Worm (Caenorhabditis elegans) whole organism, L3 larva: Measurements from ENCODE around the gene sre-41.

Experiments
- ZK546.5 ChIP-seq: sonication (generic microtip); optimal IDR thresholded peaks from 2 replicates; lab custom pipeline; 2017; ENCODE audit warnings: missing biosample characterization, missing genetic modification characterization
- ceh-82 ChIP-seq: fragments of 150-350 bp; optimal IDR thresholded peaks from 2 replicates; lab custom pipeline; 2014; ENCODE audit warnings: missing biosample characterization, missing genetic modification characterization
- fkh-2 ChIP-seq: fragments of 150-350 bp; optimal IDR thresholded peaks from 2 replicates; lab custom pipeline; 2014; ENCODE audit warnings: missing biosample characterization, missing genetic modification reagents, missing genetic modification characterization
- mdl-1 ChIP-seq: fragments of 150-350 bp; optimal IDR thresholded peaks from 2 replicates; lab custom pipeline; 2014; ENCODE audit warnings: missing biosample characterization, missing genetic modification characterization
- nhr-12 ChIP-seq: fragments of 150-350 bp; optimal IDR thresholded peaks from 2 replicates; lab custom pipeline; 2014; ENCODE audit warnings: missing biosample characterization, missing genetic modification characterization
- nhr-76 ChIP-seq: fragments of 150-350 bp; sonication (generic microtip); optimal IDR thresholded peaks from 5 replicates; lab custom pipeline; 2014; ENCODE audit warnings: missing biosample characterization, missing genetic modification characterization
- pha-4 ChIP-seq: fragments of 150-350 bp; optimal IDR thresholded peaks from 2 replicates; lab custom pipeline; 2014; ENCODE audit warnings: missing biosample characterization, missing genetic modification reagents, missing genetic modification characterization
- snpc-4 ChIP-seq: fragments of 150-350 bp; optimal IDR thresholded peaks from 2 replicates; lab custom pipeline; 2014; ENCODE audit warnings: missing biosample characterization, missing genetic modification characterization

- TF ChIP-seq nhr-12 (tag; lab: Kevin White, UChicago) (no peak), snpc-4 (tag; lab: Kevin White, UChicago) (no peak), fkh-2 (tag; lab: Kevin White, UChicago) (no peak), nhr-76 (tag; lab: Kevin White, UChicago) (no peak), mdl-1 (tag; lab: Kevin White, UChicago) (no peak), ZK546.5 (tag; lab: Kevin White, UChicago) (no peak), pha-4 (tag; lab: Kevin White, UChicago) (no peak), ceh-82 (tag; lab: Kevin White, UChicago) (no peak)
These were observed 22.0 kb downstream of the sre-41 start, which contains the start of gene F57G9.3 for ce11 chrII:12410107-12410506.
